Worm (Caenorhabditis elegans): ENCODE results near the gene Y72A10A.1.

The Y72A10A.1 gene

DNA sequence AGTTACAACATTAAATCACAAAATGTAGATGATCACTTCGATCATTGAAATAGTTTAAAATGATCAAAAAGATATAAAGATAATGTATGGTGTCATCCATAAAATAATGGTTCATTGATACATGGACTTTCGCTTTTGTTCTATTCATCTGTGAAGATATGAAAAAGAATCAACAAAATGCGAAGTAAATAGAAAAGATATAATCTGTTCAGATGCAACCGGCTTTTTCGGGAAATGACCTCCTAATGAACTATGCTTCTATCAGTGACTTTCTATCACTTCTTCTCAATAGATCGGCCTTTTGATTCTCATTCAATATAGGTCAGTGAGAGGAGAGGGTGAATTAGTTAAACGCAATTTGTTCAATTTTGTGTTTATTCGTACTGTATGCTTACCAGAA, 40.8 kb upstream of the Y72A10A.1 start:
- TF ChIP-seq ceh-48 (tag; optimal IDR thresholded peaks at IDR 0.05) (no peak), ets-4 (tag; optimal IDR thresholded peaks at IDR 0.05) (no peak), pqm-1 (tag; optimal IDR thresholded peaks at IDR 0.05) (no peak), unc-55 (GFP tag; optimal IDR thresholded peaks at IDR 0.05) (no peak), ceh-22 (tag; optimal IDR thresholded peaks at IDR 0.05) (no peak), lin-11 (tag; optimal IDR thresholded peaks at IDR 0.05) (no peak), ceh-24 (tag; optimal IDR thresholded peaks at IDR 0.05) (no peak), tbx-2 (tag; optimal IDR thresholded peaks at IDR 0.05) (no peak), lim-6 (tag; optimal IDR thresholded peaks at IDR 0.05) (no peak), ceh-31 (tag; optimal IDR thresholded peaks at IDR 0.05) (no peak), syd-9 (tag; optimal IDR thresholded peaks at IDR 0.05) (no peak), ttx-3 (tag; optimal IDR thresholded peaks at IDR 0.05) (no peak), ref-2 (tag; optimal IDR thresholded peaks at IDR 0.05) (no peak), ahr-1 (tag; optimal IDR thresholded peaks at IDR 0.05) (no peak), mec-3 (tag; optimal IDR thresholded peaks at IDR 0.05; ENCODE audit: borderline replicate concordance) (no peak), K09A11.1 (tag; optimal IDR thresholded peaks at IDR 0.05; ENCODE audit: insufficient read depth) (no peak)

DNA sequence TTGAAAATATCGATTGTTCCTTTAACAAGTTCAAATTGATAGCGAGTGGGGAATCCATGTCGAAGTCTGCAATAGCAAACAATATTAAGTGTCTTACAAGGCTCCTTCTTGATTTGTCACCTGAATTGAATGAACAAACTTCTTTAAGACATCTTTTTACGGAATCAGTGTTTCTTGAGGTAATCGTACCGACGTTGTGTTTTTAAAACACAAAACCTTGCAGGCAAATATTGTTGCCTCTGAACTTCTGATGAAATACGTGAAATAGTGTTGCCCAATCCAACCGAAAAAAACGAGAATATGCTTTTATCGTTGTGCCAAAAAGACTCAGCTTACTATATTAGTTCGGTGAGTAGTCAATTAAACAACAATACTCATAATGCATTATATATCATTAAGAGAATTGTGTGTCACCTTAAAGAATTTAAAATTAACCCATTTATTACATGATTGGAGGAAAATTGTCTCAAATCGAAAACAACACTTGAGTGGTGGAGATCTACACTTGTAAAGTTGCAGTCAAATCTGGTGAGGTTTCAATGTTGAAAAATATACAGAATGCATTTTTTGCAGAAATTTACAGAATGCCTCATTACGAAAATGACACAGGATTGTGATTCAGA, 39.9 kb upstream of the Y72A10A.1 start, which contains the start of the genes T25B2.4 and T13C5.3:
TSS of gene T25B2.4 (plus strand) at position 301 of the 623 bp plus-strand sequence.
TSS of gene T13C5.3 (plus strand) at position 573 of the 623 bp plus-strand sequence.
- TF ChIP-seq nhr-232 (tag; optimal IDR thresholded peaks at IDR 0.05) (no peak), fkh-6 (tag; optimal IDR thresholded peaks at IDR 0.05) (no peak), K02D7.2 (tag; optimal IDR thresholded peaks at IDR 0.05) (no peak), ceh-45 (GFP tag; IDR thresholded peaks at IDR 0.05) (no peak), npax-4 (tag; optimal IDR thresholded peaks at IDR 0.05) (no peak), eyg-1 (tag; optimal IDR thresholded peaks at IDR 0.05) (no peak), ceh-34 (tag; optimal IDR thresholded peaks at IDR 0.05) (no peak), Y22D7AL.16 (tag; optimal IDR thresholded peaks at IDR 0.05) (no peak), syd-9 (tag; optimal IDR thresholded peaks at IDR 0.05) (no peak), ceh-30 (tag; optimal IDR thresholded peaks at IDR 0.05) (no peak), unc-3 (GFP tag; conservative IDR thresholded peaks at IDR 0.05) (no peak), unc-3 (tag; optimal IDR thresholded peaks at IDR 0.05) (no peak), ztf-16 (tag; optimal IDR thresholded peaks at IDR 0.05) (no peak)

DNA sequence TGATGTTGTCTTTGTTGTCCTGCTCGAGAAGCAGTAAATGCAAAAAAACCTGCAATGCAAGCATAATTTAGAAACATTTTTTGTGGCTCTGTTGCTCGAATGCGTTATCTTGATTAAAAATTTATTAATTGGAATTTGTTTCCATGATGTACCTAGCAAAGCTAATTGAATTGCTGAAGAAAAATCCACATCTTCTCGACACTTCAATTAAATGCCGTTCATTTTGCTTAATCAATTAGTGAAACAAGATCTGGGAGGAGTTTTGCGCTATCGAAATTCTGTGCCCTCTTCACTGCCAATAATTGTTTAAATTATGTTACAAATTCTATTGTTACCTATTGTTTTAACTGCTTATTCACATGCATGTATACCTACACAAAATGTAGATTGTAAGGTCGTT, 37.7 kb upstream of the Y72A10A.1 start, which contains the start of gene T25B2.3:
TSS of gene T25B2.3 (plus strand) at position 301 of the 400 bp plus-strand sequence.
- TF ChIP-seq unc-3 (GFP tag; conservative IDR thresholded peaks at IDR 0.05), result no peak
- no peak for TF ChIP-seq unc-3 (tag; optimal IDR thresholded peaks at IDR 0.05)
- no peak for TF ChIP-seq che-1 (tag; optimal IDR thresholded peaks at IDR 0.05)
- TF ChIP-seq hlh-8 (tag; optimal IDR thresholded peaks at IDR 0.05), result no peak
- no peak for TF ChIP-seq mec-3 (tag; optimal IDR thresholded peaks at IDR 0.05; ENCODE audit: borderline replicate concordance)
- no peak for TF ChIP-seq ceh-34 (tag; optimal IDR thresholded peaks at IDR 0.05)
- TF ChIP-seq unc-42 (tag; optimal IDR thresholded peaks at IDR 0.05), result no peak
- TF ChIP-seq ceh-9 (tag; optimal IDR thresholded peaks at IDR 0.05), result no peak
- TF ChIP-seq ceh-19 (GFP tag; optimal IDR thresholded peaks at IDR 0.05), result no peak
- TF ChIP-seq madf-2 (tag; optimal IDR thresholded peaks at IDR 0.05), result no peak
- TF ChIP-seq zip-5 (tag; optimal IDR thresholded peaks at IDR 0.05), result no peak
- no peak for TF ChIP-seq C38D4.7 (GFP tag; optimal IDR thresholded peaks at IDR 0.05)
- TF ChIP-seq ttx-3 (tag; optimal IDR thresholded peaks at IDR 0.05), result no peak
- no peak for TF ChIP-seq ceh-14 (tag; optimal IDR thresholded peaks at IDR 0.05)
- no peak for TF ChIP-seq fkh-6 (tag; optimal IDR thresholded peaks at IDR 0.05)
- no peak for TF ChIP-seq hlh-6 (tag; optimal IDR thresholded peaks at IDR 0.05)
- TF ChIP-seq gmeb-2 (tag; optimal IDR thresholded peaks at IDR 0.05), result no peak
- no peak for TF ChIP-seq elt-2 (tag; optimal IDR thresholded peaks at IDR 0.05)
- no peak for TF ChIP-seq K09A11.1 (tag; optimal IDR thresholded peaks at IDR 0.05; ENCODE audit: insufficient read depth)
- no peak for TF ChIP-seq pros-1 (tag; optimal IDR thresholded peaks at IDR 0.05)

Measured in whole organism, late embryonic.